Fruit fly (Drosophila melanogaster): ENCODE data around the gene Ube3a.

DNA sequence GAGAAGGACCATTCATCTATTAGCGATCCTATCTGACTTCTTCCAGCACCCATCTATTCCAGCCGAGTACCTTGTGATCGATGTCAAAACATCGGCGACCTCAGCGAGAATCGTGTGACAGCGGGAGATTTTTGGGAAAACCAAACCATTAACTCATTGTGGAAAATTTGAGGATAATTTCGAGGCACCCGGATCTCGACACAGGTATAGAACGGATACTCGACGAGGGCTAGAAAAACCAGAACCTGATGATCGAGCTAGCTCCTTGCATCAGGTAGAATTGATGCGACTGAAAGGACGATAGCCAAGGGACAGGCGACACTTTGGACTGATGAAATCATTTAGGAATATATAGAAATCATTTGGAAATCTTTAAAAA lies 32.9 kb upstream of the Ube3a start:
- TF ChIP-seq CTCF (optimal IDR thresholded peaks at IDR 0.05) (no peak), CG8478 (optimal IDR thresholded peaks at IDR 0.05) (no peak)

Measured in S2 (cell line).